Worm (Caenorhabditis elegans) whole organism, L4 larva: ENCODE data around the gene C48D1.5.

ENCODE experiments used
- R02D3.7 ChIP-seq: fragments of 150-350 bp; sonication (generic microtip); optimal IDR thresholded peaks from 3 replicates; lab custom pipeline; 2014; ENCODE audit warnings: missing biosample characterization, missing genetic modification characterization
- aha-1 ChIP-seq: fragments of 150-350 bp; peaks from one replicate; lab custom pipeline; 2014; ENCODE audit warnings: missing biosample characterization, missing genetic modification characterization
- ceh-28 ChIP-seq: fragments of 150-350 bp; optimal IDR thresholded peaks from 2 replicates; lab custom pipeline; 2014; ENCODE audit warnings: missing biosample characterization, missing genetic modification reagents, missing genetic modification characterization
- ces-1 ChIP-seq: fragments of 150-350 bp; sonication (generic microtip); optimal IDR thresholded peaks from 4 replicates; lab custom pipeline; 2014; ENCODE audit warnings: missing biosample characterization, missing genetic modification reagents, missing genetic modification characterization
- lin-15B ChIP-seq: fragments of 150-350 bp; sonication (generic microtip); optimal IDR thresholded peaks from 3 replicates; lab custom pipeline; 2014; ENCODE audit warnings: missing biosample characterization, missing genetic modification characterization
- lsy-2 ChIP-seq, 2 experiments: fragments of 150-350 bp in 1 of 2; sonication (generic microtip) in 1 of 2; optimal IDR thresholded peaks; 2 replicates each; lab custom pipeline; 2014 to 2017; ENCODE audit warnings: missing biosample characterization in 2 of 2, missing genetic modification characterization in 2 of 2
- madf-9 ChIP-seq: fragments of 200-800 bp; sonication (Bioruptor generic); conservative IDR thresholded peaks from 2 replicates; pipeline ENCODE4 v1.3.6; 2022; ENCODE audit warnings: missing genetic modification reagents, missing genetic modification characterization, missing compliant biosample characterization
- nhr-48 ChIP-seq: sonication (generic microtip); optimal IDR thresholded peaks from 2 replicates; lab custom pipeline; 2016; ENCODE audit warnings: mild to moderate bottlenecking, missing genetic modification characterization, missing compliant biosample characterization
- nhr-77 ChIP-seq: fragments of 150-350 bp; optimal IDR thresholded peaks from 2 replicates; lab custom pipeline; 2014; ENCODE audit warnings: missing biosample characterization, missing genetic modification characterization
- pqm-1 ChIP-seq: sonication (generic microtip); optimal IDR thresholded peaks from 2 replicates; lab custom pipeline; 2017; ENCODE audit warnings: missing biosample characterization, missing genetic modification characterization
- skn-1 ChIP-seq: fragments of 150-350 bp; optimal IDR thresholded peaks from 2 replicates; lab custom pipeline; 2014; ENCODE audit warnings: missing biosample characterization, missing genetic modification characterization
- snpc-4 ChIP-seq: fragments of 150-350 bp; optimal IDR thresholded peaks from 2 replicates; lab custom pipeline; 2014; ENCODE audit warnings: missing biosample characterization, missing genetic modification characterization

DNA sequence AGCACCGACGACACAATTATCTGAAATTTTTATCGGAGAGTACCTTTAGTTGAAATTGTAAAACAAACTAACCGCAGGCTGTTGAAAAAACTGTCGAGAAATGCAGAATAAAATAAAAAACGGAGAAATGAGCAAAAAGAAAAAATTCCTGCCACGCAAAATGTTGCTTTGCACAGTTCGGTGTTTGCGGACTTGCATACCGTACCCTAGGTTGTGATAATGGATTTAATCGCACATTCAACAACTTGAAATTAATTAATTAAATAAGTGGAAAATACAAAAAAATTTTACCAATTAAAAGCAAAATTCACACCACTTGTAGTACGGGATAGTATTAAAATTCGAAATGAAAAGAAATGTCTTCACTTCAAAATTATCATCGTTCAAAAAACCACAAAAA, 9.6 kb downstream of the C48D1.5 start:
- TF ChIP-seq snpc-4, result no peak
- no peak for TF ChIP-seq R02D3.7 (tag; lab: Kevin White, UChicago)
- TF ChIP-seq nhr-48 (tag; lab: Kevin White, UChicago), result no peak
- no peak for TF ChIP-seq nhr-77
- TF ChIP-seq aha-1 (tag; lab: Kevin White, UChicago), result no peak
- peak; percentile 82 to 98 for TF ChIP-seq lsy-2 (tag; optimal IDR thresholded peaks at IDR 0.05; lab: Kevin White, UChicago)
- no peak for TF ChIP-seq skn-1 (tag; lab: Kevin White, UChicago)
- TF ChIP-seq lin-15B, result no peak
- no peak for TF ChIP-seq pqm-1
- no peak for TF ChIP-seq ceh-28 (tag; lab: Kevin White, UChicago)
- peak; percentile 33 for TF ChIP-seq ces-1 (GFP tag; lab: Kevin White, UChicago)
- TF ChIP-seq madf-9 (GFP tag; lab: Robert Waterston, UW), result no peak
